Worm (Caenorhabditis elegans) whole organism, young adult: ENCODE data around the gene Y116A8C.29.

Experiments
- B0336.3 ChIP-seq: fragments of 200-800 bp; sonication (Bioruptor generic); IDR thresholded peaks from 2 replicates; pipeline ENCODE4 v1.3.6; 2022; ENCODE audit warnings: missing genetic modification characterization, missing compliant biosample characterization
- C06A6.2 ChIP-seq: fragments of 200-800 bp; sonication (Bioruptor generic); conservative IDR thresholded peaks from 2 replicates; pipeline ENCODE4 v1.3.6; 2022; ENCODE audit warnings: missing genetic modification characterization, missing compliant biosample characterization
- C17E4.6 ChIP-seq: fragments of 200-800 bp; sonication (Bioruptor generic); IDR thresholded peaks from 2 replicates; pipeline ENCODE4 v1.3.6; 2022; ENCODE audit warnings: missing genetic modification reagents, missing genetic modification characterization, missing compliant biosample characterization
- D2030.7 ChIP-seq: fragments of 200-800 bp; sonication (Bioruptor generic); IDR thresholded peaks from 2 replicates; pipeline ENCODE4 v1.3.6; 2022; ENCODE audit warnings: missing genetic modification reagents, missing genetic modification characterization, missing compliant biosample characterization
- F23B12.7 ChIP-seq: sonication (generic microtip); optimal IDR thresholded peaks from 2 replicates; lab custom pipeline; 2017; ENCODE audit warnings: missing genetic modification characterization, mild to moderate bottlenecking, missing compliant biosample characterization, antibody characterized with exemption, moderate library complexity; ENCODE audit not compliant: insufficient read depth
- F49E8.2 ChIP-seq: sonication (generic microtip); optimal IDR thresholded peaks from 3 replicates; lab custom pipeline; 2017; ENCODE audit warnings: missing genetic modification characterization, mild to moderate bottlenecking, missing compliant biosample characterization, antibody characterized with exemption, moderate library complexity; ENCODE audit not compliant: insufficient read depth
- F52B5.7 ChIP-seq: sonication (generic microtip); optimal IDR thresholded peaks from 2 replicates; lab custom pipeline; 2016; ENCODE audit warnings: mild to moderate bottlenecking, missing genetic modification characterization, missing compliant biosample characterization
- K12H6.12 ChIP-seq: fragments of 200-800 bp; sonication (Bioruptor generic); optimal IDR thresholded peaks from 2 replicates; lab custom pipeline; 2018; ENCODE audit warnings: mild to moderate bottlenecking, missing genetic modification characterization, missing compliant biosample characterization
- Y53F4B.3 ChIP-seq: fragments of 200-800 bp; sonication (Bioruptor generic); IDR thresholded peaks from 2 replicates; pipeline ENCODE4 v1.3.6; 2022; ENCODE audit warnings: missing genetic modification reagents, missing genetic modification characterization, missing compliant biosample characterization
- aptf-3 ChIP-seq: fragments of 200-800 bp; sonication (Bioruptor generic); IDR thresholded peaks from 2 replicates; pipeline ENCODE4 v1.3.6; 2022; ENCODE audit warnings: missing genetic modification characterization, missing compliant biosample characterization
- athp-1 ChIP-seq: sonication (generic microtip); optimal IDR thresholded peaks from 2 replicates; lab custom pipeline; 2017; ENCODE audit warnings: mild to moderate bottlenecking, missing genetic modification characterization, missing compliant biosample characterization
- attf-5 ChIP-seq: fragments of 200-800 bp; sonication (Bioruptor generic); optimal IDR thresholded peaks from 2 replicates; lab custom pipeline; 2018; ENCODE audit warnings: mild to moderate bottlenecking, missing genetic modification characterization, missing compliant biosample characterization
- cebp-1 ChIP-seq, 2 experiments: fragments of 200-800 bp in 1 of 2; sonication (Bioruptor generic) in 1 of 2; sonication (generic microtip) in 1 of 2; IDR thresholded peaks in 1 of 2; optimal IDR thresholded peaks in 1 of 2; 2 replicates each; pipeline versions ENCODE4 v1.3.6 to Lab custom; 2017 to 2022; ENCODE audit warnings: missing compliant biosample characterization in 2 of 2, missing genetic modification characterization in 2 of 2, mild to moderate bottlenecking in 1 of 2, missing genetic modification reagents in 1 of 2, moderate library complexity in 1 of 2
- ceh-27 ChIP-seq: fragments of 200-800 bp; sonication (Bioruptor generic); optimal IDR thresholded peaks from 2 replicates; lab custom pipeline; 2018; ENCODE audit warnings: mild to moderate bottlenecking, missing genetic modification characterization, moderate library complexity, missing compliant biosample characterization
- ceh-58 ChIP-seq: fragments of 200-800 bp; sonication (Bioruptor generic); IDR thresholded peaks from 2 replicates; pipeline ENCODE4 v1.3.6; 2022; ENCODE audit warnings: missing genetic modification characterization, missing compliant biosample characterization
- ceh-91 ChIP-seq: fragments of 200-800 bp; sonication (Bioruptor generic); IDR thresholded peaks from 2 replicates; pipeline ENCODE4 v1.3.6; 2022; ENCODE audit warnings: missing genetic modification reagents, missing genetic modification characterization, missing compliant biosample characterization
- die-1 ChIP-seq: sonication (generic microtip); optimal IDR thresholded peaks from 2 replicates; lab custom pipeline; 2016; ENCODE audit warnings: missing genotype, mild to moderate bottlenecking, missing genetic modification characterization, missing compliant biosample characterization
- dpl-1 ChIP-seq: fragments of 150-350 bp; optimal IDR thresholded peaks from 2 replicates; lab custom pipeline; 2014; ENCODE audit warnings: missing biosample characterization, missing genetic modification reagents, missing genetic modification characterization
- egl-18 ChIP-seq: fragments of 200-800 bp; sonication (Bioruptor generic); IDR thresholded peaks from 2 replicates; pipeline ENCODE4 v1.3.6; 2022; ENCODE audit warnings: missing genetic modification reagents, missing genetic modification characterization, missing compliant biosample characterization
- egrh-3 ChIP-seq: fragments of 200-800 bp; sonication (Bioruptor generic); IDR thresholded peaks from 2 replicates; pipeline ENCODE4 v1.3.6; 2022; ENCODE audit warnings: missing genetic modification reagents, missing genetic modification characterization, missing compliant biosample characterization
- ekl-4 ChIP-seq: fragments of 200-800 bp; sonication (Bioruptor generic); IDR thresholded peaks from 2 replicates; pipeline ENCODE4 v1.3.6; 2022; ENCODE audit warnings: missing genetic modification reagents, missing genetic modification characterization, missing compliant biosample characterization
- fkh-3 ChIP-seq: sonication (generic microtip); optimal IDR thresholded peaks from 2 replicates; lab custom pipeline; 2016; ENCODE audit warnings: mild to moderate bottlenecking, missing genetic modification characterization, missing compliant biosample characterization
- him-1 ChIP-seq: sonication (generic microtip); optimal IDR thresholded peaks from 2 replicates; lab custom pipeline; 2016; ENCODE audit warnings: missing genotype, missing genetic modification reagents, missing genetic modification characterization, missing compliant biosample characterization
- hlh-26 ChIP-seq: fragments of 200-800 bp; sonication (Bioruptor generic); conservative IDR thresholded peaks from 2 replicates; pipeline ENCODE4 v1.3.6; 2022; ENCODE audit warnings: missing genetic modification reagents, missing genetic modification characterization, missing compliant biosample characterization
- hmg-1.2 ChIP-seq: fragments of 200-800 bp; sonication (Bioruptor generic); IDR thresholded peaks from 2 replicates; pipeline ENCODE4 v1.3.6; 2022; ENCODE audit warnings: missing genetic modification reagents, missing genetic modification characterization, missing compliant biosample characterization
- hrde-1 ChIP-seq: sonication (generic microtip); optimal IDR thresholded peaks from 2 replicates; lab custom pipeline; 2016; ENCODE audit warnings: missing genetic modification characterization, mild to moderate bottlenecking, missing compliant biosample characterization, moderate library complexity, missing genotype, missing genetic modification reagents, borderline replicate concordance
- let-526 ChIP-seq: fragments of 200-800 bp; sonication (Bioruptor generic); IDR thresholded peaks from 2 replicates; pipeline ENCODE4 v1.3.6; 2022; ENCODE audit warnings: missing genetic modification reagents, missing genetic modification characterization, missing compliant biosample characterization
- lin-40 ChIP-seq: sonication (generic microtip); optimal IDR thresholded peaks from 2 replicates; lab custom pipeline; 2016; ENCODE audit warnings: missing genetic modification characterization, mild to moderate bottlenecking, missing compliant biosample characterization, missing genotype, missing genetic modification reagents
- lsl-1 ChIP-seq: fragments of 200-800 bp; sonication (Bioruptor generic); optimal IDR thresholded peaks from 2 replicates; lab custom pipeline; 2018; ENCODE audit warnings: mild to moderate bottlenecking, missing genetic modification characterization, moderate library complexity, missing compliant biosample characterization
- madf-3 ChIP-seq: fragments of 200-800 bp; sonication (Bioruptor generic); IDR thresholded peaks from 2 replicates; pipeline ENCODE4 v1.3.6; 2022; ENCODE audit warnings: missing genetic modification reagents, missing genetic modification characterization, missing compliant biosample characterization
- mcd-1 ChIP-seq: fragments of 200-800 bp; sonication (Bioruptor generic); IDR thresholded peaks from 2 replicates; pipeline ENCODE4 v1.3.6; 2022; ENCODE audit warnings: missing genetic modification reagents, missing genetic modification characterization, missing compliant biosample characterization
- mel-28 ChIP-seq: sonication (generic microtip); optimal IDR thresholded peaks from 2 replicates; lab custom pipeline; 2016; ENCODE audit warnings: borderline replicate concordance, mild to moderate bottlenecking, missing genetic modification characterization, missing compliant biosample characterization
- mxl-1 ChIP-seq: sonication (generic microtip); optimal IDR thresholded peaks from 2 replicates; lab custom pipeline; 2016; ENCODE audit warnings: missing genetic modification characterization, missing compliant biosample characterization
- nfya-1 ChIP-seq: sonication (generic microtip); optimal IDR thresholded peaks from 2 replicates; lab custom pipeline; 2017; ENCODE audit warnings: antibody characterized with exemption, missing compliant biosample characterization, missing genetic modification characterization, borderline replicate concordance; ENCODE audit not compliant: insufficient read depth
- nfyb-1 ChIP-seq: fragments of 200-800 bp; sonication (Bioruptor generic); IDR thresholded peaks from 2 replicates; pipeline ENCODE4 v1.3.6; 2022; ENCODE audit warnings: missing genetic modification reagents, missing genetic modification characterization, missing compliant biosample characterization
- rec-8 ChIP-seq, 2 experiments: sonication (generic microtip); optimal IDR thresholded peaks; 2 replicates each; lab custom pipeline; 2016; ENCODE audit warnings: mild to moderate bottlenecking in 2 of 2, missing genetic modification characterization in 2 of 2, missing genetic modification reagents in 2 of 2, missing genotype in 2 of 2, missing biosample characterization in 1 of 2, missing compliant biosample characterization in 1 of 2, moderate library complexity in 1 of 2
- snpc-1.3 ChIP-seq: sonication (generic microtip); optimal IDR thresholded peaks from 2 replicates; lab custom pipeline; 2017; ENCODE audit warnings: missing genetic modification characterization, mild to moderate bottlenecking, missing compliant biosample characterization, antibody characterized with exemption, moderate library complexity, missing genotype, missing genetic modification reagents; ENCODE audit not compliant: insufficient read depth
- snpc-3.4 ChIP-seq: sonication (generic microtip); optimal IDR thresholded peaks from 2 replicates; lab custom pipeline; 2017; ENCODE audit warnings: missing genetic modification characterization, mild to moderate bottlenecking, missing compliant biosample characterization, antibody characterized with exemption, moderate library complexity, missing genotype, missing genetic modification reagents
- tbp1 ChIP-seq: fragments of 200-800 bp; sonication (Bioruptor generic); optimal IDR thresholded peaks from 2 replicates; lab custom pipeline; 2018; ENCODE audit warnings: mild to moderate bottlenecking, missing genetic modification characterization, missing compliant biosample characterization
- unc-130 ChIP-seq: sonication (generic microtip); optimal IDR thresholded peaks from 2 replicates; lab custom pipeline; 2016; ENCODE audit warnings: missing genetic modification reagents, missing genetic modification characterization, missing compliant biosample characterization
- zfh-2 ChIP-seq: fragments of 200-800 bp; sonication (Bioruptor generic); conservative IDR thresholded peaks from 2 replicates; pipeline ENCODE4 v1.3.6; 2022; ENCODE audit warnings: missing genetic modification reagents, missing genetic modification characterization, missing compliant biosample characterization
- ztf-22 ChIP-seq: fragments of 200-800 bp; sonication (Bioruptor generic); optimal IDR thresholded peaks from 2 replicates; lab custom pipeline; 2018; ENCODE audit warnings: mild to moderate bottlenecking, missing genetic modification characterization, moderate library complexity, missing compliant biosample characterization
- ztf-25 ChIP-seq: fragments of 200-800 bp; sonication (Bioruptor generic); IDR thresholded peaks from 2 replicates; pipeline ENCODE4 v1.3.6; 2022; ENCODE audit warnings: missing genetic modification reagents, missing genetic modification characterization, missing compliant biosample characterization

Y116A8C.29 gene

ce11 chrIV:17116345-17116744, 22.5 kb downstream of the Y116A8C.29 start, which contains the start of gene cyn-13 (continued):
- peak; percentile 4 for TF ChIP-seq fkh-3 (tag; lab: Kevin White, UChicago)
- TF ChIP-seq die-1 (tag; lab: Kevin White, UChicago) = no peak
- TF ChIP-seq hrde-1 = peak; percentile 54
- TF ChIP-seq egl-18 (GFP tag; lab: Robert Waterston, UW) = no peak
- TF ChIP-seq F23B12.7 (tag; lab: Kevin White, UChicago) = no peak
- peak; percentile 41 for TF ChIP-seq F49E8.2 (tag; lab: Kevin White, UChicago)
- 0 out of 2 replicates have a peak, but pooled peaks have one; percentile 20 for TF ChIP-seq mcd-1 (GFP tag; lab: Robert Waterston, UW)
- TF ChIP-seq snpc-3.4 (tag; lab: Kevin White, UChicago) = no peak
- TF ChIP-seq ztf-25 (GFP tag; lab: Robert Waterston, UW) = no peak
- TF ChIP-seq snpc-1.3 (tag; lab: Kevin White, UChicago) = no peak
- no peak for TF ChIP-seq C06A6.2 (GFP tag; lab: Robert Waterston, UW)
- TF ChIP-seq F52B5.7 (tag; lab: Kevin White, UChicago) = no peak
- TF ChIP-seq tbp1 (GFP tag; lab: Kevin White, UChicago) = no peak

DNA sequence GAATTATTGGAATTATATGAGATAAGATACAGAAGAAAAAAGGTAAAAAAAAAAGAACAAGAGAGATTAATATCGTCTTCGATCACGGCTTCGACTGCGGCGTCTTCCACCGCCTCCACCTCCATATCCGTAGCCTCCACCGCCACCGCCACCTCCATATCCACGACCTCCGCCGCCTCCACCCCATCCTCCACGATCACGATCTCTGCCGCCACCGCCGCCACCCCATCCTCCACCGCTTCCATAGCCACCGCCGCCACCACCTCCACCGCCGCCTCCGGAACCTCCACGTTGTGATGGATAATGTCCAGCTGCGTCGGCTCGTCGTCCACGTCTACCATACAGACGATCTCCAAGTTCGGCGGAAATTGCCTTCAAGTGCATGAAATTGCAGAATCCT, 23.0 kb downstream of the Y116A8C.29 start:
- TF ChIP-seq ceh-91 (GFP tag; lab: Robert Waterston, UW) (no peak), egrh-3 (peak; percentile 94), zfh-2 (GFP tag; lab: Robert Waterston, UW) (peak; percentile 68; the same call in 1 of the 2 replicates), aptf-3 (GFP tag; lab: Robert Waterston, UW) (0 out of 2 replicates have a peak, but pooled peaks have one; percentile 20), nfyb-1 (no peak)

DNA sequence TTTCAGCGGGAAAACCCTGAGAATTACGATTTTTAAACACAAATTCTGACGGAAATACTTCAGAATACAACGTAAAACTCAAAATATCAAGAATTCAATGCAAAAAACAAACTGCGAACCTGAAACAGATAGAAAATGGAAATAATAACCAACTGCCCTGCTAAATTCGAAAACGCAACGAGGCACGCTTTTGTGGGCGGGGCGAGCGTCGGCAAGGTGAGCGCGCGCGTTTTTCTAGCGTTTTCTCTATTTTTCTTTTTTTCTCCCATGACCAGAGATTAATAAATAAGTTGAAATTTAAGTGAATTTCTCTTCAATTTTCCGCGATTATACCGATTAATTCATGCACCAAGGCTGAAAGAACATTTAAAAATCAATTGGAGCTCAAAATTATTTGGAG, 24.8 kb downstream of the Y116A8C.29 start, which contains the start of gene uaf-2:
uaf-2 (minus strand) TSS at position 183 of the 400 bp plus-strand sequence.
- TF ChIP-seq let-526 (GFP tag; lab: Robert Waterston, UW) (no peak), ceh-27 (GFP tag; lab: Kevin White, UChicago) (no peak), nfya-1 (no peak), attf-5 (peak; percentile 56), snpc-1.3 (tag; lab: Kevin White, UChicago) (peak; percentile 4), lsl-1 (GFP tag; lab: Kevin White, UChicago) (no peak), B0336.3 (GFP tag; lab: Robert Waterston, UW) (no peak), ekl-4 (GFP tag; lab: Robert Waterston, UW) (no peak), unc-130 (GFP tag; lab: Kevin White, UChicago) (no peak), mcd-1 (GFP tag; lab: Robert Waterston, UW) (0 out of 2 replicates have a peak, but pooled peaks have one; percentile 7), K12H6.12 (no peak), hlh-26 (GFP tag; lab: Robert Waterston, UW) (no peak), C17E4.6 (GFP tag; lab: Robert Waterston, UW) (no peak), lin-40 (tag; lab: Kevin White, UChicago) (no peak), madf-3 (GFP tag; lab: Robert Waterston, UW) (peak; percentile 88), dpl-1 (GFP tag; lab: Kevin White, UChicago) (no peak), mel-28 (tag; lab: Kevin White, UChicago) (no peak), ceh-58 (no peak), D2030.7 (GFP tag; lab: Robert Waterston, UW) (0 out of 2 replicates have a peak, but pooled peaks have one; percentile 10), F49E8.2 (tag; lab: Kevin White, UChicago) (no peak), cebp-1 (GFP tag; IDR thresholded peaks at IDR 0.05; lab: Robert Waterston, UW) (no peak), cebp-1 (tag; optimal IDR thresholded peaks at IDR 0.05; lab: Kevin White, UChicago) (no peak), aptf-3 (GFP tag; lab: Robert Waterston, UW) (no peak), F23B12.7 (tag; lab: Kevin White, UChicago) (peak; percentile 38), ztf-22 (GFP tag; lab: Kevin White, UChicago) (no peak), mxl-1 (tag; lab: Kevin White, UChicago) (no peak), Y53F4B.3 (no peak), rec-8 (tag; optimal IDR thresholded peaks at IDR 0.05; lab: Kevin White, UChicago) (no peak), athp-1 (tag; lab: Kevin White, UChicago) (no peak), hmg-1.2 (GFP tag; lab: Robert Waterston, UW) (0 out of 2 replicates have a peak, but pooled peaks have one; percentile 21), him-1 (tag; lab: Kevin White, UChicago) (no peak)
